Fruit fly (Drosophila melanogaster) whole organism, pupa: Measurements from ENCODE around the gene CG2004.

Experiments used
- CG32121 ChIP-seq: fragments of 200-800 bp; sonication (Bioruptor generic); IDR thresholded peaks from 2 replicates; pipeline ENCODE4 v1.3.6; 2022; ENCODE audit warnings: missing biosample characterization, missing genetic modification characterization
- CG8301 ChIP-seq: fragments of 200-800 bp; sonication (Bioruptor generic); optimal IDR thresholded peaks from 2 replicates; lab custom pipeline; 2018; ENCODE audit warnings: missing biosample characterization, mild to moderate bottlenecking, missing genetic modification characterization
- D1 ChIP-seq: fragments of 200-800 bp; sonication (Bioruptor generic); optimal IDR thresholded peaks from 2 replicates; lab custom pipeline; 2018; ENCODE audit warnings: missing biosample characterization, mild to moderate bottlenecking, missing genetic modification characterization, moderate library complexity
- Snoo ChIP-seq: fragments of 200-800 bp; sonication (Bioruptor generic); optimal IDR thresholded peaks from 3 replicates; lab custom pipeline; 2017; ENCODE audit warnings: missing biosample characterization, mild to moderate bottlenecking, missing genetic modification characterization, inconsistent platforms

DNA sequence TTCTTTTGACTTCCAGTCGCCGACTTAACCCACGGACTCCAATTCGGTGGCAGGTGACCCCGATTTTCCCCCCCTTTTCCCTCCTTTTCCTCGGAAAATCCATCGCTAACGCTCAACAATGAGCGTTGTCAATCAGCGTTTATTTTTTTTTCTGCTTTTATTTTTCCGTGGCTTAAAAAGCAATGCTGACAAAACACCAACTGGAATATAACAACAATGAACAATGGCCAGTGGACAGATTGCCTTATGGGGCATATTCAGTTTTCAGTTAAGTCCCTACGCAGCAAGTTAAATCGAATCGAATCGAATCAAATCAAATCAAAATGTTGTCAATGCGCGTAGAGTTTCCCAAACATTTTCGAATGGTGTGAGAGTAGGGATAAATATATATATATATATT is 50.9 kb downstream of the CG2004 start:
- TF ChIP-seq CG8301 (tag; lab: Kevin White, UChicago) (no peak), D1 (tag; lab: Kevin White, UChicago) (no peak), Snoo (tag; lab: Kevin White, UChicago) (no peak), CG32121 (GFP tag; lab: Robert Waterston, UW) (no peak)
